Fruit fly (Drosophila melanogaster): Measurements from ENCODE around the gene CG13877.
A peak's percentile ranks its signal among the peaks of the same experiment; 100 is the strongest.

The CG13877 gene

DNA sequence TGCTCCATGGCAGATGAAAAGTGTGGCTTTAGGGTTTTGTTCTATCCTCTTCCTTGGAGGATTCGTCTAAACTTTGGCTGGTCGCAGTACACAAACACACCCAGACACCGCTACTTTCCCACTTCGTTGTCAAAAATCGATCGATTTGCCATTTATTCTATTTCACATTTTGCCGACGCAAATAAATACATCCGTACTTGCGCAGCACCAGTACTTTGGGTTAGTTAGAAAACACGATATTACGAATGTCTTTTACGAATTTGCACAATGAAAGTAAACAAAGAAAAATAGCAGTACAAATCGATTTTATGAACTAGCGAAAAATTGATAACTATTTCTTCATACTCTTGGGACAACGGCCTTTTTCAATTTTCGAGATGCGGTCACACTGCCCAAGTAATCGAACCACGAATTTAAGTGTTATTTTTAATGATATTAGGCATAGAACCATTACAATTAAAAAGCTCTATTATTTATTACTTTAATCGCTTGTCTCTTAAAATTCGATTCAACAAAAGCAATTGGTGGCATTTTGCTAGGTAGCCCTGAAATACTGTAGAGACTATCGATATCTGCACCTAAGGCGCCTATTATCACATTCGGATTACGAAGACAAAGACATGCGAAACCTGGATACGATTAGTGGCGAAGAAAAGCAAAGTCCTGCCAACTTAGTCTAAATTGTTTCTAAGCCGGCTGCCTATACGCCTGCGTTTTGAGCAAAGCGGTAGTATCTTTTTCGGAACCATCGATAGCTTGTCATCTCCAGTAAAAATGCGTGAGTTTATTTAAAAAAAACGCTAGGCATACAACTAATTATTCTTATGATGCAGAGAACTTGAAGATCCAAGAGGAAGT is 40.0 kb downstream of the CG13877 start, which contains the start of the genes DIP2 and wac (continued):
- TF ChIP-seq CG34422 (GFP tag; IDR thresholded peaks at IDR 0.05): peak; percentile 82
- peak; percentile 75 for TF ChIP-seq pnt (GFP tag; optimal IDR thresholded peaks at IDR 0.05)
- peak; percentile 82 for TF ChIP-seq CG12942 (GFP tag; optimal IDR thresholded peaks at IDR 0.05)
- peak; percentile 62 for TF ChIP-seq CG4730 (GFP tag; IDR thresholded peaks at IDR 0.05)
- peak; percentile 21 for TF ChIP-seq CG12219 (GFP tag; optimal IDR thresholded peaks at IDR 0.05)
- peak; percentile 50 for TF ChIP-seq CG6854 (GFP tag; optimal IDR thresholded peaks at IDR 0.05)
- TF ChIP-seq CG18011 (GFP tag; optimal IDR thresholded peaks at IDR 0.05): peak; percentile 71
- peak; percentile 73 for TF ChIP-seq CG8089 (GFP tag; optimal IDR thresholded peaks at IDR 0.05)
- TF ChIP-seq corto (GFP tag; optimal IDR thresholded peaks at IDR 0.05): peak; percentile 30
- TF ChIP-seq BEAF-32 (GFP tag; optimal IDR thresholded peaks at IDR 0.05): peak; percentile 96
- peak; percentile 67 for TF ChIP-seq NK7.1 (GFP tag; optimal IDR thresholded peaks at IDR 0.05)
- peak; percentile 67 for TF ChIP-seq CG17359 (tag; optimal IDR thresholded peaks at IDR 0.05)
- TF ChIP-seq gcm2 (GFP tag; optimal IDR thresholded peaks at IDR 0.05): peak; percentile 62
- no peak for TF ChIP-seq Eip74EF (GFP tag; optimal IDR thresholded peaks at IDR 0.05)
- peak; percentile 49 for TF ChIP-seq CG4404 (GFP tag; IDR thresholded peaks at IDR 0.05)
- peak; percentile 48 for TF ChIP-seq mirr (GFP tag; optimal IDR thresholded peaks at IDR 0.05)
- TF ChIP-seq jing (GFP tag; optimal IDR thresholded peaks at IDR 0.05): no peak
- no peak for TF ChIP-seq Oli (tag; optimal IDR thresholded peaks at IDR 0.05)
- TF ChIP-seq Adf1 (GFP tag; IDR thresholded peaks at IDR 0.05): peak; percentile 36
- peak; percentile 88 for TF ChIP-seq E2f2 (GFP tag; IDR thresholded peaks at IDR 0.05)
- peak; percentile 78 for TF ChIP-seq CG16863 (GFP tag; optimal IDR thresholded peaks at IDR 0.05)
- peak in 1 of 3 experiments; percentile 54 for TF ChIP-seq lola (GFP tag; optimal IDR thresholded peaks at IDR 0.05)
- TF ChIP-seq CG7963 (GFP tag; IDR thresholded peaks at IDR 0.05; ENCODE audit: partially characterized antibody): peak; percentile 73
- TF ChIP-seq Doc3 (GFP tag; IDR thresholded peaks at IDR 0.05; ENCODE audit: partially characterized antibody): peak; percentile 86
- TF ChIP-seq CG17829 (tag; optimal IDR thresholded peaks at IDR 0.05): peak; percentile 76
- peak; percentile 83 for TF ChIP-seq chm (GFP tag; IDR thresholded peaks at IDR 0.05)
- TF ChIP-seq peb (GFP tag; IDR thresholded peaks at IDR 0.05): no peak
- peak; percentile 64; the same call in 1 of the 2 replicates for TF ChIP-seq Ada2b (GFP tag; IDR thresholded peaks at IDR 0.05)
- no peak for TF ChIP-seq CG10565 (GFP tag; optimal IDR thresholded peaks at IDR 0.05)
- TF ChIP-seq sens (GFP tag): peak; percentile 95
- no peak for TF ChIP-seq CG7745 (tag; optimal IDR thresholded peaks at IDR 0.05)
- peak; percentile 45 for TF ChIP-seq CG12236 (GFP tag; optimal IDR thresholded peaks at IDR 0.05)
- peak; percentile 28 for TF ChIP-seq psq (GFP tag; optimal IDR thresholded peaks at IDR 0.05)
- 0 out of 2 replicates have a peak, but pooled peaks have one; percentile 48 for TF ChIP-seq CG11085 (GFP tag; IDR thresholded peaks at IDR 0.05)
- TF ChIP-seq bsh (GFP tag; optimal IDR thresholded peaks at IDR 0.05): peak in 1 of 2 experiments; percentile 51
- peak; percentile 55 for TF ChIP-seq CG31224 (GFP tag; IDR thresholded peaks at IDR 0.05)
- no peak for TF ChIP-seq h (optimal IDR thresholded peaks at IDR 0.05)
- TF ChIP-seq bcd (GFP tag; optimal IDR thresholded peaks at IDR 0.05): peak; percentile 82
- peak; percentile 78 for TF ChIP-seq Side (GFP tag; optimal IDR thresholded peaks at IDR 0.05)
- no peak for TF ChIP-seq eve (GFP tag; optimal IDR thresholded peaks at IDR 0.05)
- peak; percentile 73 for TF ChIP-seq Six4 (GFP tag; optimal IDR thresholded peaks at IDR 0.05)
- peak; percentile 75 for TF ChIP-seq gro (GFP tag; optimal IDR thresholded peaks at IDR 0.05)
- TF ChIP-seq HLH54F (GFP tag; optimal IDR thresholded peaks at IDR 0.05): peak; percentile 85
- TF ChIP-seq CG9215 (GFP tag; IDR thresholded peaks at IDR 0.05): no peak
- peak; percentile 62; the same call in 1 of the 2 replicates for TF ChIP-seq CG1024 (GFP tag; IDR thresholded peaks at IDR 0.05)
- peak; percentile 89 for TF ChIP-seq gfzf (GFP tag; optimal IDR thresholded peaks at IDR 0.05)
- TF ChIP-seq CG33557 (GFP tag; optimal IDR thresholded peaks at IDR 0.05): peak; percentile 60
- no peak for TF ChIP-seq lab (GFP tag; optimal IDR thresholded peaks at IDR 0.05)
